Fruit fly (Drosophila melanogaster): ENCODE measurements around the gene CG13737.

CG13737 gene

DNA sequence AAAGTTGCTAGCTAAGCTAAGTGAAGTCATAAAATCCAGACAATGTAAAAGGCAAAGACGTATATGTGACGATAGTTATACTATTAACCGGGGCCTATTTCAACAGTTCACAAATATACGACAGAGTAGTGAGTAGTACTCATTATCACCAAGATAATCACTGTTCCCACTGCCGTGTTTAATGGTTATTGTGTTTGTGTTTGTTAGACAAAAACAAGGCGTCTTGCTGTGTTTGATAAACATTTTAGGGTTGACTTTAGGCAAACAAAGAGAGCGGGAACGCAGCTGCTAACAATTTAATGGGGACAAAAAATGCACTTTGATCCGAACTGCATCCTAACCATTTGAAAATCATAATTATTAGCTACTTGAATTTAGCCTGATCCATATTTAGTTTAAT is 13.3 kb upstream of the CG13737 start (continued):
- no peak for TF ChIP-seq dan (GFP tag; IDR thresholded peaks at IDR 0.05)
- TF ChIP-seq CG17361 (GFP tag; IDR thresholded peaks at IDR 0.05): peak; percentile 66
- peak; percentile 72 for TF ChIP-seq onecut (GFP tag; IDR thresholded peaks at IDR 0.05)
- TF ChIP-seq sc (optimal IDR thresholded peaks at IDR 0.05): no peak
- peak; percentile 82 for TF ChIP-seq sc (GFP tag; optimal IDR thresholded peaks at IDR 0.05)
- peak; percentile 80 for TF ChIP-seq CG2712 (tag; optimal IDR thresholded peaks at IDR 0.05)
- TF ChIP-seq CG31224 (GFP tag; IDR thresholded peaks at IDR 0.05): no peak
- peak; percentile 18 for TF ChIP-seq NK7.1 (GFP tag; optimal IDR thresholded peaks at IDR 0.05)
- TF ChIP-seq CG12659 (GFP tag; optimal IDR thresholded peaks at IDR 0.05): peak; percentile 39
- peak; percentile 19 for TF ChIP-seq CG3838 (GFP tag; optimal IDR thresholded peaks at IDR 0.05)
- peak; percentile 74 for TF ChIP-seq Sox100B (GFP tag; optimal IDR thresholded peaks at IDR 0.05)
- peak; percentile 59 for TF ChIP-seq CG15011 (GFP tag; optimal IDR thresholded peaks at IDR 0.05)
- TF ChIP-seq tup (GFP tag; optimal IDR thresholded peaks at IDR 0.05): peak; percentile 56
- TF ChIP-seq slou (GFP tag; optimal IDR thresholded peaks at IDR 0.05): no peak
- no peak for TF ChIP-seq gcm2 (GFP tag; optimal IDR thresholded peaks at IDR 0.05)
- TF ChIP-seq jing (GFP tag; optimal IDR thresholded peaks at IDR 0.05): peak; percentile 42
- TF ChIP-seq HLHmδ (GFP tag; optimal IDR thresholded peaks at IDR 0.05): peak; percentile 87
- no peak for TF ChIP-seq CG8765 (GFP tag; IDR thresholded peaks at IDR 0.05)
- TF ChIP-seq corto (GFP tag; optimal IDR thresholded peaks at IDR 0.05): no peak
- TF ChIP-seq CG14710 (tag; optimal IDR thresholded peaks at IDR 0.05): peak; percentile 83
- TF ChIP-seq Mes4 (GFP tag; optimal IDR thresholded peaks at IDR 0.05): peak; percentile 69
- peak; percentile 80 for TF ChIP-seq CG12219 (GFP tag; optimal IDR thresholded peaks at IDR 0.05)
- no peak for TF ChIP-seq CG16813 (GFP tag; IDR thresholded peaks at IDR 0.05; ENCODE audit: partially characterized antibody)
- peak; percentile 48 for TF ChIP-seq phol (tag; optimal IDR thresholded peaks at IDR 0.05)
- peak; percentile 63 for TF ChIP-seq CG8281 (tag; optimal IDR thresholded peaks at IDR 0.05)
- TF ChIP-seq CG3065 (GFP tag; optimal IDR thresholded peaks at IDR 0.05): peak; percentile 40
- no peak for TF ChIP-seq cad (GFP tag; optimal IDR thresholded peaks at IDR 0.05)
- TF ChIP-seq CG13424 (tag; optimal IDR thresholded peaks at IDR 0.05): peak; percentile 77
- TF ChIP-seq en (GFP tag; optimal IDR thresholded peaks at IDR 0.05): peak; percentile 75
- TF ChIP-seq Ptx1 (GFP tag; IDR thresholded peaks at IDR 0.05): no peak
- no peak for TF ChIP-seq CG4617 (GFP tag; optimal IDR thresholded peaks at IDR 0.05; ENCODE audit: borderline replicate concordance)
- peak; percentile 60 for TF ChIP-seq her (GFP tag; optimal IDR thresholded peaks at IDR 0.05)
- no peak for TF ChIP-seq CG4282 (GFP tag; optimal IDR thresholded peaks at IDR 0.05)
- TF ChIP-seq HLH4C (GFP tag; IDR thresholded peaks at IDR 0.05; ENCODE audit: partially characterized antibody): no peak
- no peak for TF ChIP-seq Sry-δ (GFP tag; optimal IDR thresholded peaks at IDR 0.05)
- peak; percentile 86 for TF ChIP-seq CG33557 (GFP tag; optimal IDR thresholded peaks at IDR 0.05)
- peak; percentile 5 for TF ChIP-seq lilli (GFP tag; optimal IDR thresholded peaks at IDR 0.05)
- peak; percentile 55 for TF ChIP-seq slp2 (GFP tag; optimal IDR thresholded peaks at IDR 0.05)
- peak; percentile 5 for TF ChIP-seq CG9609 (GFP tag; optimal IDR thresholded peaks at IDR 0.05)
- peak; percentile 90 for TF ChIP-seq CG3407 (GFP tag; optimal IDR thresholded peaks at IDR 0.05)
- peak; percentile 43 for TF ChIP-seq Dad (GFP tag; optimal IDR thresholded peaks at IDR 0.05)
- TF ChIP-seq Ets65A (GFP tag): no peak
- TF ChIP-seq hth (optimal IDR thresholded peaks at IDR 0.05): no peak
- peak; percentile 95 for TF ChIP-seq sens (GFP tag)
- TF ChIP-seq amos (GFP tag; IDR thresholded peaks at IDR 0.05; ENCODE audit: partially characterized antibody): no peak
- TF ChIP-seq mirr (GFP tag; optimal IDR thresholded peaks at IDR 0.05): no peak
- no peak for TF ChIP-seq H2.0 (GFP tag; IDR thresholded peaks at IDR 0.05)
- TF ChIP-seq Kr (GFP tag; optimal IDR thresholded peaks at IDR 0.05): peak; percentile 95
- peak; percentile 59 for TF ChIP-seq btn (GFP tag; optimal IDR thresholded peaks at IDR 0.05)
- peak; percentile 69 for TF ChIP-seq CG17186 (GFP tag; optimal IDR thresholded peaks at IDR 0.05)
- TF ChIP-seq mam (GFP tag; optimal IDR thresholded peaks at IDR 0.05): no peak
- TF ChIP-seq pfk (GFP tag; optimal IDR thresholded peaks at IDR 0.05): peak; percentile 46
